Fruit fly (Drosophila melanogaster) whole organism, embryonic: Measurements from ENCODE around the gene CG46313.

Experiments
- CG10543 ChIP-seq: fragments of 200-800 bp; sonication (Bioruptor generic); optimal IDR thresholded peaks from 3 replicates; lab custom pipeline; 2017; ENCODE audit warnings: missing biosample characterization, mild to moderate bottlenecking, missing genetic modification characterization, moderate library complexity
- CG11085 ChIP-seq: fragments of 200-800 bp; sonication (Bioruptor generic); IDR thresholded peaks from 2 replicates; pipeline ENCODE4 v1.3.6; 2022; ENCODE audit warnings: missing biosample characterization, missing genetic modification characterization
- CG11723 ChIP-seq: fragments of 200-800 bp; sonication (Bioruptor generic); optimal IDR thresholded peaks from 2 replicates; lab custom pipeline; 2017; ENCODE audit warnings: missing biosample characterization, mild to moderate bottlenecking, missing genetic modification characterization
- CG12942 ChIP-seq: fragments of 200-800 bp; sonication (Bioruptor generic); optimal IDR thresholded peaks from 3 replicates; lab custom pipeline; 2016; ENCODE audit warnings: missing biosample characterization, missing genetic modification characterization
- CG13296 ChIP-seq: fragments of 200-800 bp; sonication (Bioruptor generic); optimal IDR thresholded peaks from 3 replicates; lab custom pipeline; 2018; ENCODE audit warnings: missing biosample characterization, mild to moderate bottlenecking, missing genetic modification characterization
- CG14441 ChIP-seq: fragments of 200-800 bp; sonication (Bioruptor generic); IDR thresholded peaks from 2 replicates; pipeline ENCODE4 v1.3.6; 2022; ENCODE audit warnings: missing biosample characterization, missing genetic modification characterization
- CG14965 ChIP-seq: fragments of 200-800 bp; sonication (Bioruptor generic); optimal IDR thresholded peaks from 2 replicates; lab custom pipeline; 2016; ENCODE audit warnings: missing biosample characterization, missing genetic modification characterization, borderline replicate concordance
- CG17361 ChIP-seq: fragments of 200-800 bp; sonication (Bioruptor generic); IDR thresholded peaks from 3 replicates; pipeline ENCODE4 v1.3.6; 2022; ENCODE audit warnings: missing biosample characterization, missing genetic modification characterization
- CG17612 ChIP-seq: fragments of 200-800 bp; sonication (Bioruptor generic); IDR thresholded peaks from 2 replicates; pipeline ENCODE4 v1.3.6; 2022; ENCODE audit warnings: missing biosample characterization, missing genetic modification characterization
- CG18011 ChIP-seq: fragments of 200-800 bp; sonication (Bioruptor generic); optimal IDR thresholded peaks from 2 replicates; lab custom pipeline; 2017; ENCODE audit warnings: missing biosample characterization, missing genetic modification characterization, mild to moderate bottlenecking, moderate library complexity, missing genotype
- CG18619 ChIP-seq: fragments of 200-800 bp; sonication (Bioruptor generic); optimal IDR thresholded peaks from 3 replicates; lab custom pipeline; 2017; ENCODE audit warnings: missing biosample characterization, mild to moderate bottlenecking, missing genetic modification characterization
- CG3163 ChIP-seq: fragments of 200-800 bp; sonication (Bioruptor generic); optimal IDR thresholded peaks from 3 replicates; lab custom pipeline; 2016; ENCODE audit warnings: missing biosample characterization, missing genetic modification characterization
- CG32772 ChIP-seq: fragments of 200-800 bp; sonication (Bioruptor generic); IDR thresholded peaks from 2 replicates; pipeline ENCODE4 v1.3.6; 2022; ENCODE audit warnings: missing biosample characterization, missing genetic modification characterization
- CG8359 ChIP-seq: fragments of 200-800 bp; sonication (Bioruptor generic); optimal IDR thresholded peaks from 2 replicates; lab custom pipeline; 2017; ENCODE audit warnings: missing biosample characterization, mild to moderate bottlenecking, missing genetic modification characterization, borderline replicate concordance
- Dbx ChIP-seq: fragments of 200-800 bp; sonication (Bioruptor generic); IDR thresholded peaks from 3 replicates; pipeline ENCODE4 v1.3.6; 2022; ENCODE audit warnings: missing biosample characterization, missing genetic modification characterization
- Fer2 ChIP-seq: fragments of 200-800 bp; sonication (Bioruptor generic); optimal IDR thresholded peaks from 2 replicates; lab custom pipeline; 2018; ENCODE audit warnings: missing biosample characterization, mild to moderate bottlenecking, missing genetic modification characterization, moderate library complexity
- GATAe ChIP-seq: fragments of 200-800 bp; sonication (Bioruptor generic); conservative IDR thresholded peaks from 2 replicates; pipeline ENCODE4 v1.3.6; 2022; ENCODE audit warnings: missing biosample characterization, missing genetic modification characterization
- HHEX ChIP-seq: fragments of 200-800 bp; sonication (Bioruptor generic); optimal IDR thresholded peaks from 3 replicates; lab custom pipeline; 2017; ENCODE audit warnings: missing biosample characterization, mild to moderate bottlenecking, missing genetic modification characterization, missing genetic modification reagents
- Hand ChIP-seq: fragments of 200-800 bp; sonication (Bioruptor generic); optimal IDR thresholded peaks from 2 replicates; lab custom pipeline; 2017; ENCODE audit warnings: mild to moderate bottlenecking, missing biosample characterization, missing genetic modification reagents, missing genetic modification characterization
- Hey ChIP-seq: fragments of 200-800 bp; sonication (Bioruptor generic); optimal IDR thresholded peaks from 3 replicates; lab custom pipeline; 2018; ENCODE audit warnings: missing biosample characterization, mild to moderate bottlenecking, missing genetic modification characterization
- Hmr ChIP-seq: fragments of 200-800 bp; sonication (Bioruptor generic); optimal IDR thresholded peaks from 3 replicates; lab custom pipeline; 2017; ENCODE audit warnings: mild to moderate bottlenecking, missing biosample characterization, missing genetic modification reagents, missing genetic modification characterization
- Hsf ChIP-seq: fragments of 200-800 bp; sonication (Bioruptor generic); optimal IDR thresholded peaks from 3 replicates; lab custom pipeline; 2016; ENCODE audit warnings: missing biosample characterization, missing genetic modification characterization
- Mrtf ChIP-seq: fragments of 200-800 bp; sonication (Bioruptor generic); IDR thresholded peaks from 3 replicates; pipeline ENCODE4 v1.3.6; 2022; ENCODE audit warnings: missing biosample characterization, missing genetic modification characterization
- NK7.1 ChIP-seq: fragments of 200-800 bp; sonication (Bioruptor generic); optimal IDR thresholded peaks from 3 replicates; lab custom pipeline; 2016; ENCODE audit warnings: missing biosample characterization, missing genetic modification characterization
- Sox100B ChIP-seq: fragments of 200-800 bp; sonication (Bioruptor generic); optimal IDR thresholded peaks from 3 replicates; lab custom pipeline; 2018; ENCODE audit warnings: missing biosample characterization, mild to moderate bottlenecking, missing genetic modification characterization
- Sry-β ChIP-seq: fragments of 200-800 bp; sonication (Bioruptor generic); optimal IDR thresholded peaks from 2 replicates; lab custom pipeline; 2018; ENCODE audit warnings: missing biosample characterization, mild to moderate bottlenecking, missing genetic modification characterization, moderate library complexity
- aop ChIP-seq: fragments of 200-800 bp; sonication (Bioruptor generic); IDR thresholded peaks from 2 replicates; pipeline ENCODE4 v1.3.6; 2022; ENCODE audit warnings: missing biosample characterization, missing genetic modification characterization
- az2 ChIP-seq: fragments of 200-800 bp; sonication (Bioruptor generic); optimal IDR thresholded peaks from 3 replicates; lab custom pipeline; 2016; ENCODE audit warnings: missing biosample characterization, missing genetic modification characterization
- br ChIP-seq: fragments of >200 bp; optimal IDR thresholded peaks from 2 replicates; lab custom pipeline; 2017
- cad ChIP-seq: fragments of >200 bp; optimal IDR thresholded peaks from 2 replicates; lab custom pipeline; 2017; ENCODE audit warnings: missing biosample characterization, missing genetic modification characterization
- chif ChIP-seq, 2 experiments: fragments of 200-800 bp; sonication (Bioruptor generic); optimal IDR thresholded peaks; 3 replicates each; lab custom pipeline; 2016; ENCODE audit warnings: missing biosample characterization in 2 of 2, missing genetic modification characterization in 2 of 2
- cwo ChIP-seq: fragments of 200-800 bp; sonication (Bioruptor generic); optimal IDR thresholded peaks from 3 replicates; lab custom pipeline; 2017; ENCODE audit warnings: missing biosample characterization, missing genetic modification characterization, mild to moderate bottlenecking, moderate library complexity, missing genetic modification reagents
- disco-r ChIP-seq: fragments of 200-800 bp; sonication (Bioruptor generic); optimal IDR thresholded peaks from 2 replicates; lab custom pipeline; 2016; ENCODE audit warnings: missing biosample characterization, missing genetic modification characterization
- dpn ChIP-seq, 2 experiments: fragments of 200-800 bp; sonication (Bioruptor generic); optimal IDR thresholded peaks; 3 replicates each; lab custom pipeline; 2016; ENCODE audit warnings: missing biosample characterization in 2 of 2, missing genetic modification characterization in 2 of 2
- exex ChIP-seq: fragments of 200-800 bp; sonication (Bioruptor generic); optimal IDR thresholded peaks from 4 replicates; lab custom pipeline; 2018; ENCODE audit warnings: missing biosample characterization, mild to moderate bottlenecking, missing genetic modification characterization, moderate library complexity
- fd102C ChIP-seq: fragments of 200-800 bp; sonication (Bioruptor generic); optimal IDR thresholded peaks from 2 replicates; lab custom pipeline; 2018; ENCODE audit warnings: missing biosample characterization, mild to moderate bottlenecking, missing genetic modification characterization, moderate library complexity
- grau ChIP-seq: fragments of 200-800 bp; optimal IDR thresholded peaks from 3 replicates; lab custom pipeline; 2019; ENCODE audit warnings: missing biosample characterization, mild to moderate bottlenecking, missing genetic modification characterization, moderate library complexity
- grn ChIP-seq: fragments of 200-800 bp; sonication (Bioruptor generic); optimal IDR thresholded peaks from 3 replicates; lab custom pipeline; 2017; ENCODE audit warnings: missing biosample characterization, missing genetic modification characterization
- gro ChIP-seq: fragments of 200-800 bp; sonication (Bioruptor generic); optimal IDR thresholded peaks from 2 replicates; lab custom pipeline; 2016; ENCODE audit warnings: missing biosample characterization, missing genetic modification characterization
- knrl ChIP-seq: fragments of 200-800 bp; sonication (Bioruptor generic); IDR thresholded peaks from 3 replicates; pipeline ENCODE4 v1.3.6; 2022; ENCODE audit warnings: missing biosample characterization, missing genetic modification characterization; ENCODE audit not compliant: partially characterized antibody
- oc ChIP-seq: fragments of 200-800 bp; sonication (Bioruptor generic); optimal IDR thresholded peaks from 2 replicates; lab custom pipeline; 2018; ENCODE audit warnings: missing biosample characterization, mild to moderate bottlenecking, missing genetic modification characterization, moderate library complexity
- pnt ChIP-seq: fragments of 200-800 bp; sonication (Bioruptor generic); optimal IDR thresholded peaks from 3 replicates; lab custom pipeline; 2016; ENCODE audit warnings: missing biosample characterization, missing genetic modification characterization
- slou ChIP-seq: fragments of 200-800 bp; sonication (Bioruptor generic); optimal IDR thresholded peaks from 3 replicates; lab custom pipeline; 2016; ENCODE audit warnings: missing biosample characterization, missing genetic modification characterization
- trh ChIP-seq: fragments of 200-800 bp; sonication (Bioruptor generic); optimal IDR thresholded peaks from 2 replicates; lab custom pipeline; 2016; ENCODE audit warnings: missing biosample characterization, missing genetic modification characterization
- wdn ChIP-seq: fragments of 200-800 bp; sonication (Bioruptor generic); IDR thresholded peaks from 2 replicates; pipeline ENCODE4 v1.3.6; 2022; ENCODE audit warnings: missing biosample characterization, missing genetic modification characterization
- yki ChIP-seq: fragments of >200 bp; optimal IDR thresholded peaks from 3 replicates; lab custom pipeline; 2018
- zfh2 ChIP-seq: fragments of 200-800 bp; sonication (Bioruptor generic); optimal IDR thresholded peaks from 2 replicates; lab custom pipeline; 2016; ENCODE audit warnings: missing biosample characterization, missing genetic modification characterization

The CG46313 gene

dm6 chr3R:26999452-26999851, 21.1 kb downstream of the CG46313 start, which contains the start of gene CG31077:
Gene CG31077, plus strand, starts transcription at chr3R:26999752.
- TF ChIP-seq zfh2: no peak
- no peak for TF ChIP-seq Sry-β (GFP tag; lab: Kevin White, UChicago)
- TF ChIP-seq Hmr (GFP tag; lab: Kevin White, UChicago): no peak
- TF ChIP-seq CG14441 (GFP tag; lab: Robert Waterston, UW): no peak
- no peak for TF ChIP-seq wdn (GFP tag; lab: Robert Waterston, UW)
- no peak for TF ChIP-seq trh (GFP tag; lab: Kevin White, UChicago)
- TF ChIP-seq aop (GFP tag; lab: Robert Waterston, UW): no peak
- TF ChIP-seq CG11723 (GFP tag; lab: Kevin White, UChicago): no peak
- no peak for TF ChIP-seq cad (GFP tag; lab: Kevin White, UChicago)
- no peak for TF ChIP-seq knrl (GFP tag; lab: Robert Waterston, UW)
- TF ChIP-seq CG17612 (GFP tag; lab: Robert Waterston, UW): no peak
- TF ChIP-seq CG10543 (GFP tag; lab: Kevin White, UChicago): no peak
- no peak for TF ChIP-seq disco-r (GFP tag; lab: Kevin White, UChicago)
- no peak for TF ChIP-seq CG3163 (GFP tag; lab: Kevin White, UChicago)
- TF ChIP-seq br: no peak

dm6 chr3R:27002787-27003186, 24.4 kb downstream of the CG46313 start:
- TF ChIP-seq Dbx (GFP tag; lab: Robert Waterston, UW) (no peak), exex (tag; lab: Kevin White, UChicago) (peak; percentile 91), dpn (GFP tag; optimal IDR thresholded peaks at IDR 0.05; lab: Kevin White, UChicago) (no peak)

- TF ChIP-seq pnt (GFP tag; lab: Kevin White, UChicago) (no peak), GATAe (peak; percentile 52), exex (tag; lab: Kevin White, UChicago) (peak; percentile 64)
These were observed 27.0 kb downstream of the CG46313 start, which contains the start of gene CG6296 for dm6 chr3R:27005338-27005737. Gene CG6296, minus strand, starts transcription at chr3R:27005469.

dm6 chr3R:27007022-27007421, 28.7 kb downstream of the CG46313 start, which contains the start of gene CG6295:
Gene CG6295, minus strand, starts transcription at chr3R:27007055.
- peak; percentile 47 for TF ChIP-seq exex (tag; lab: Kevin White, UChicago)
- TF ChIP-seq NK7.1: no peak
- TF ChIP-seq cwo (GFP tag; lab: Kevin White, UChicago): peak; percentile 69
- TF ChIP-seq CG11085 (GFP tag; lab: Robert Waterston, UW): no peak
- no peak for TF ChIP-seq CG13296 (GFP tag; lab: Kevin White, UChicago)
- no peak for TF ChIP-seq CG18011 (GFP tag; lab: Kevin White, UChicago)
- TF ChIP-seq Hand (GFP tag; lab: Kevin White, UChicago): no peak
- TF ChIP-seq CG12942: no peak
- no peak for TF ChIP-seq CG8359 (GFP tag; lab: Kevin White, UChicago)
- TF ChIP-seq CG14965: no peak
- TF ChIP-seq chif (GFP tag; optimal IDR thresholded peaks at IDR 0.05; lab: Kevin White, UChicago): no peak
- TF ChIP-seq gro (GFP tag; lab: Kevin White, UChicago): no peak
- TF ChIP-seq Sox100B (GFP tag; lab: Kevin White, UChicago): no peak
- TF ChIP-seq CG17361: no peak
- no peak for TF ChIP-seq Fer2 (tag; lab: Kevin White, UChicago)
- TF ChIP-seq az2 (GFP tag; lab: Kevin White, UChicago): no peak
- no peak for TF ChIP-seq CG18619 (GFP tag; lab: Kevin White, UChicago)
- no peak for TF ChIP-seq grau (tag; lab: Kevin White, UChicago)
- no peak for TF ChIP-seq fd102C (GFP tag; lab: Kevin White, UChicago)
- TF ChIP-seq grn (GFP tag; lab: Kevin White, UChicago): peak; percentile 24
- TF ChIP-seq Hey (tag; lab: Kevin White, UChicago): peak; percentile 74
- TF ChIP-seq slou (GFP tag; lab: Kevin White, UChicago): no peak
- TF ChIP-seq Mrtf: no peak
- TF ChIP-seq oc (tag; lab: Kevin White, UChicago): no peak
- no peak for TF ChIP-seq yki (lab: Kevin White, UChicago)
- TF ChIP-seq br: no peak
- TF ChIP-seq Hsf (GFP tag; lab: Kevin White, UChicago): no peak
- TF ChIP-seq HHEX: no peak
- no peak for TF ChIP-seq CG32772 (GFP tag; lab: Robert Waterston, UW)
